Fruit fly (Drosophila melanogaster) whole organism, embryonic: ENCODE data around the gene Nph.

Experiments
- B-H2 ChIP-seq: fragments of 200-800 bp; sonication (Bioruptor generic); optimal IDR thresholded peaks from 2 replicates; lab custom pipeline; 2018; ENCODE audit warnings: missing biosample characterization, mild to moderate bottlenecking, missing genetic modification characterization
- Bgb ChIP-seq: fragments of 200-800 bp; sonication (Bioruptor generic); IDR thresholded peaks from 2 replicates; pipeline ENCODE4 v1.3.6; 2022; ENCODE audit warnings: missing biosample characterization, missing genetic modification characterization; ENCODE audit not compliant: partially characterized antibody
- CG13123 ChIP-seq: fragments of 200-800 bp; sonication (Bioruptor generic); optimal IDR thresholded peaks from 2 replicates; lab custom pipeline; 2016; ENCODE audit warnings: missing biosample characterization, missing genetic modification characterization
- CG13624 ChIP-seq: fragments of 200-800 bp; sonication (Bioruptor generic); optimal IDR thresholded peaks from 2 replicates; lab custom pipeline; 2016; ENCODE audit warnings: missing biosample characterization, missing genetic modification characterization
- CG14014 ChIP-seq: fragments of 200-800 bp; sonication (Bioruptor generic); IDR thresholded peaks from 2 replicates; pipeline ENCODE4 v1.3.6; 2022; ENCODE audit warnings: missing biosample characterization, missing genetic modification characterization
- CG1603 ChIP-seq: fragments of 200-800 bp; sonication (Bioruptor generic); optimal IDR thresholded peaks from 2 replicates; lab custom pipeline; 2019; ENCODE audit warnings: missing biosample characterization, mild to moderate bottlenecking, missing genetic modification characterization, moderate library complexity
- CG2202 ChIP-seq: fragments of 200-800 bp; sonication (Bioruptor generic); optimal IDR thresholded peaks from 2 replicates; lab custom pipeline; 2018; ENCODE audit warnings: missing biosample characterization, mild to moderate bottlenecking, missing genetic modification characterization
- CG2712 ChIP-seq: fragments of 200-800 bp; optimal IDR thresholded peaks from 3 replicates; lab custom pipeline; 2019; ENCODE audit warnings: missing biosample characterization, mild to moderate bottlenecking, missing genetic modification characterization, moderate library complexity
- CG30431 ChIP-seq: fragments of 200-800 bp; sonication (Bioruptor generic); optimal IDR thresholded peaks from 2 replicates; lab custom pipeline; 2017; ENCODE audit warnings: missing biosample characterization, missing genetic modification characterization
- CG34224 ChIP-seq: fragments of 200-800 bp; sonication (Bioruptor generic); IDR thresholded peaks from 3 replicates; pipeline ENCODE4 v1.3.6; 2022; ENCODE audit warnings: missing biosample characterization, missing genetic modification characterization; ENCODE audit not compliant: partially characterized antibody
- CG34422 ChIP-seq: fragments of 200-800 bp; sonication (Bioruptor generic); IDR thresholded peaks from 3 replicates; pipeline ENCODE4 v1.3.6; 2022; ENCODE audit warnings: missing biosample characterization, missing genetic modification characterization
- CG3726 ChIP-seq: fragments of 200-800 bp; sonication (Bioruptor generic); IDR thresholded peaks from 3 replicates; pipeline ENCODE4, ENCODE4 v1.3.6; 2022; ENCODE audit warnings: missing biosample characterization, missing genetic modification characterization
- CG4617 ChIP-seq: fragments of 200-800 bp; sonication (Bioruptor generic); optimal IDR thresholded peaks from 3 replicates; lab custom pipeline; 2016; ENCODE audit warnings: missing biosample characterization, missing genetic modification characterization, borderline replicate concordance
- CG4730 ChIP-seq: fragments of 200-800 bp; sonication (Bioruptor generic); IDR thresholded peaks from 2 replicates; pipeline ENCODE4 v1.3.6; 2022; ENCODE audit warnings: missing biosample characterization, missing genetic modification characterization
- CG6683 ChIP-seq: fragments of 200-800 bp; sonication (Bioruptor generic); optimal IDR thresholded peaks from 2 replicates; lab custom pipeline; 2017; ENCODE audit warnings: missing biosample characterization, mild to moderate bottlenecking, missing genetic modification characterization, missing genetic modification reagents
- CG6689 ChIP-seq: fragments of 200-800 bp; sonication (Bioruptor generic); IDR thresholded peaks from 2 replicates; pipeline ENCODE4 v1.3.6; 2022; ENCODE audit warnings: missing biosample characterization, missing genetic modification characterization
- CG7963 ChIP-seq: fragments of 200-800 bp; sonication (Bioruptor generic); IDR thresholded peaks from 3 replicates; pipeline ENCODE4 v1.3.6; 2022; ENCODE audit warnings: missing biosample characterization, missing genetic modification characterization; ENCODE audit not compliant: partially characterized antibody
- CG9797 ChIP-seq: fragments of 200-800 bp; sonication (Bioruptor generic); optimal IDR thresholded peaks from 3 replicates; lab custom pipeline; 2018; ENCODE audit warnings: missing biosample characterization, mild to moderate bottlenecking, missing genetic modification characterization
- CrebB ChIP-seq: fragments of 200-800 bp; sonication (Bioruptor generic); optimal IDR thresholded peaks from 3 replicates; lab custom pipeline; 2018; ENCODE audit warnings: missing biosample characterization, mild to moderate bottlenecking, missing genetic modification characterization
- Dip2 ChIP-seq: fragments of 200-800 bp; sonication (Bioruptor generic); IDR thresholded peaks from 2 replicates; pipeline ENCODE4 v1.3.6; 2022; ENCODE audit warnings: missing biosample characterization, missing genetic modification characterization
- E2f2 ChIP-seq: fragments of 200-800 bp; sonication (Bioruptor generic); IDR thresholded peaks from 2 replicates; pipeline ENCODE4 v1.3.6; 2022; ENCODE audit warnings: missing biosample characterization, missing genetic modification characterization
- Eip74EF ChIP-seq, 2 experiments: fragments of 200-800 bp in 1 of 2; fragments of >200 bp in 1 of 2; sonication (Bioruptor generic) in 1 of 2; optimal IDR thresholded peaks; 2 replicates each; lab custom pipeline; 2017 to 2019; ENCODE audit warnings: missing biosample characterization in 2 of 2, missing genetic modification characterization in 2 of 2, mild to moderate bottlenecking in 1 of 2, moderate library complexity in 1 of 2
- Fer2 ChIP-seq: fragments of 200-800 bp; sonication (Bioruptor generic); optimal IDR thresholded peaks from 2 replicates; lab custom pipeline; 2018; ENCODE audit warnings: missing biosample characterization, mild to moderate bottlenecking, missing genetic modification characterization, moderate library complexity
- HLH4C ChIP-seq: fragments of 200-800 bp; sonication (Bioruptor generic); IDR thresholded peaks from 3 replicates; pipeline ENCODE4 v1.3.6; 2022; ENCODE audit warnings: missing biosample characterization, missing genetic modification characterization; ENCODE audit not compliant: partially characterized antibody
- MESR4 ChIP-seq: fragments of 200-800 bp; sonication (Bioruptor generic); optimal IDR thresholded peaks from 2 replicates; lab custom pipeline; 2018; ENCODE audit warnings: missing biosample characterization, mild to moderate bottlenecking, missing genetic modification characterization, moderate library complexity
- MTF-1 ChIP-seq: fragments of 200-800 bp; sonication (Bioruptor generic); optimal IDR thresholded peaks from 2 replicates; lab custom pipeline; 2018; ENCODE audit warnings: missing biosample characterization, mild to moderate bottlenecking, missing genetic modification characterization, borderline replicate concordance
- Max ChIP-seq: fragments of 200-800 bp; sonication (Bioruptor generic); optimal IDR thresholded peaks from 2 replicates; lab custom pipeline; 2016; ENCODE audit warnings: missing biosample characterization, mild to moderate bottlenecking, missing genetic modification characterization
- Meics ChIP-seq: fragments of 200-800 bp; sonication (Bioruptor generic); optimal IDR thresholded peaks from 2 replicates; lab custom pipeline; 2017; ENCODE audit warnings: missing biosample characterization, mild to moderate bottlenecking, missing genetic modification characterization
- Sry-δ ChIP-seq: fragments of 200-800 bp; sonication (Bioruptor generic); optimal IDR thresholded peaks from 2 replicates; lab custom pipeline; 2016; ENCODE audit warnings: missing biosample characterization, missing genetic modification characterization
- TFAM ChIP-seq: fragments of 200-800 bp; sonication (Bioruptor generic); optimal IDR thresholded peaks from 2 replicates; lab custom pipeline; 2017; ENCODE audit warnings: missing biosample characterization, missing genetic modification characterization, inconsistent platforms
- Xrp1 ChIP-seq: fragments of 200-800 bp; sonication (Bioruptor generic); IDR thresholded peaks from 2 replicates; pipeline ENCODE4 v1.3.6; 2022; ENCODE audit warnings: missing biosample characterization, missing genetic modification characterization
- br ChIP-seq: fragments of >200 bp; optimal IDR thresholded peaks from 2 replicates; lab custom pipeline; 2017
- cas ChIP-seq: fragments of 200-800 bp; sonication (Bioruptor generic); IDR thresholded peaks from 2 replicates; pipeline ENCODE4 v1.3.6; 2022; ENCODE audit warnings: missing biosample characterization, missing genetic modification characterization
- chif ChIP-seq, 2 experiments: fragments of 200-800 bp; sonication (Bioruptor generic); optimal IDR thresholded peaks; 3 replicates each; lab custom pipeline; 2016; ENCODE audit warnings: missing biosample characterization in 2 of 2, missing genetic modification characterization in 2 of 2
- chinmo ChIP-seq: fragments of 200-800 bp; sonication (Bioruptor generic); IDR thresholded peaks from 4 replicates; pipeline ENCODE4 v1.3.6; 2022; ENCODE audit warnings: missing biosample characterization, missing genetic modification characterization; ENCODE audit not compliant: partially characterized antibody
- crp ChIP-seq, 2 experiments: fragments of 200-800 bp; sonication (Bioruptor generic); optimal IDR thresholded peaks; 2 replicates in 1 of 2; 3 replicates in 1 of 2; lab custom pipeline; 2017; ENCODE audit warnings: missing biosample characterization in 2 of 2, missing genetic modification characterization in 2 of 2, mild to moderate bottlenecking in 1 of 2, moderate library complexity in 1 of 2
- gfzf ChIP-seq: fragments of 200-800 bp; sonication (Bioruptor generic); optimal IDR thresholded peaks from 2 replicates; lab custom pipeline; 2016; ENCODE audit warnings: missing biosample characterization, mild to moderate bottlenecking, missing genetic modification characterization, moderate library complexity
- gsb ChIP-seq: fragments of 200-800 bp; sonication (Bioruptor generic); IDR thresholded peaks from 2 replicates; pipeline ENCODE4 v1.3.6; 2022; ENCODE audit warnings: missing biosample characterization, missing genetic modification characterization
- hb ChIP-seq: fragments of 200-800 bp; sonication (Bioruptor generic); IDR thresholded peaks from 3 replicates; pipeline ENCODE4 v1.3.6; 2022; ENCODE audit warnings: missing biosample characterization, missing genetic modification characterization; ENCODE audit not compliant: partially characterized antibody
- knrl ChIP-seq: fragments of 200-800 bp; sonication (Bioruptor generic); IDR thresholded peaks from 3 replicates; pipeline ENCODE4 v1.3.6; 2022; ENCODE audit warnings: missing biosample characterization, missing genetic modification characterization; ENCODE audit not compliant: partially characterized antibody
- phol ChIP-seq: fragments of 200-800 bp; sonication (Bioruptor generic); optimal IDR thresholded peaks from 3 replicates; lab custom pipeline; 2018; ENCODE audit warnings: missing biosample characterization, mild to moderate bottlenecking, missing genetic modification characterization, moderate library complexity
- row ChIP-seq: fragments of 200-800 bp; sonication (Bioruptor generic); IDR thresholded peaks from 3 replicates; pipeline ENCODE4 v1.3.6; 2022; ENCODE audit warnings: missing biosample characterization, missing genetic modification characterization
- tna ChIP-seq: fragments of 200-800 bp; sonication (Bioruptor generic); IDR thresholded peaks from 2 replicates; pipeline ENCODE4 v1.3.6; 2022; ENCODE audit warnings: missing biosample characterization, missing genetic modification characterization; ENCODE audit not compliant: partially characterized antibody
- zen2 ChIP-seq: fragments of 200-800 bp; sonication (Bioruptor generic); IDR thresholded peaks from 3 replicates; pipeline ENCODE4 v1.3.6; 2022; ENCODE audit warnings: missing biosample characterization, missing genetic modification characterization; ENCODE audit not compliant: partially characterized antibody

Gene Nph

DNA sequence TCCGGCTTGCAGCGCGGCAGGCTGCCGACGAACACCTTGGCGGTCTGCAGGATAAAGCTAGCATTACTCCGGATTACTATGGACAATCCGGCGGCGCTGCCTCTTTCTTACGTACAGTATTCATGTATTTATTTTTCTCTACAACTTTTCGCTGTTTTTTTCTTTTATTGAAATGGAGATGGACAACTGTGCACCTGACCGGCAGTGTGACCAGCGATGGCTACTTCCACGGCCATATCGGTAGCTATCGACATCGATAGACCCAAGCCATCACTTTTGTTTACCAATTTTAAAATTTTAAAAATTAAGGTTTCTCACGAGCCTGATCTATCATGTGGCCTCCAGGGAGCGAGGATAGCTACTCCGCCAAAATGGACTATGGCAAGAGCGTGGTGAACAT is 9.6 kb downstream of the Nph start, which contains the start of the genes CG7903 and Sas-6 (continued):
- TF ChIP-seq Max (GFP tag; lab: Kevin White, UChicago) (no peak), CG7963 (GFP tag; lab: Robert Waterston, UW) (peak; percentile 71; the same call in 2 of the 3 replicates), crp (GFP tag; optimal IDR thresholded peaks at IDR 0.05; lab: Kevin White, UChicago) (peak in 1 of 2 experiments; percentile 2), hb (GFP tag; lab: Robert Waterston, UW) (peak; percentile 70; the same call in 1 of the 3 replicates), B-H2 (GFP tag; lab: Kevin White, UChicago) (no peak), tna (GFP tag; lab: Robert Waterston, UW) (peak; percentile 43; the same call in 1 of the 2 replicates), CG2202 (tag; lab: Kevin White, UChicago) (no peak), Eip74EF (GFP tag; optimal IDR thresholded peaks at IDR 0.05; lab: Kevin White, UChicago) (no peak), TFAM (GFP tag; lab: Kevin White, UChicago) (no peak), CG6689 (GFP tag; lab: Robert Waterston, UW) (no peak), MTF-1 (GFP tag; lab: Kevin White, UChicago) (no peak), gsb (no peak), br (no peak), Dip2 (GFP tag; lab: Robert Waterston, UW) (no peak), chinmo (GFP tag; lab: Robert Waterston, UW) (peak; percentile 65; the same call in 1 of the 4 replicates), Xrp1 (GFP tag; lab: Robert Waterston, UW) (no peak), CG13123 (GFP tag; lab: Kevin White, UChicago) (no peak), row (GFP tag; lab: Robert Waterston, UW) (peak; percentile 32; the same call in 1 of the 3 replicates), CG30431 (GFP tag; lab: Kevin White, UChicago) (no peak), phol (tag; lab: Kevin White, UChicago) (peak; percentile 63), Meics (GFP tag; lab: Kevin White, UChicago) (peak; percentile 92), CG34224 (GFP tag; lab: Robert Waterston, UW) (peak; percentile 76), CG2712 (no peak), Sry-δ (GFP tag; lab: Kevin White, UChicago) (peak; percentile 94), CG14014 (GFP tag; lab: Robert Waterston, UW) (no peak), knrl (GFP tag; lab: Robert Waterston, UW) (peak; percentile 67), CG4617 (peak; percentile 81), CG4730 (GFP tag; lab: Robert Waterston, UW) (no peak), E2f2 (GFP tag; lab: Robert Waterston, UW) (peak; percentile 79), CG13624 (no peak), Fer2 (tag; lab: Kevin White, UChicago) (no peak), CG6683 (GFP tag; lab: Kevin White, UChicago) (no peak), HLH4C (GFP tag; lab: Robert Waterston, UW) (peak; percentile 72), gfzf (peak; percentile 67), zen2 (GFP tag; lab: Robert Waterston, UW) (peak; percentile 48; the same call in 1 of the 3 replicates), Bgb (GFP tag; lab: Robert Waterston, UW) (peak; percentile 85), chif (GFP tag; optimal IDR thresholded peaks at IDR 0.05; lab: Kevin White, UChicago) (no peak), CG1603 (peak; percentile 31), MESR4 (GFP tag; lab: Kevin White, UChicago) (peak; percentile 71), cas (GFP tag; lab: Robert Waterston, UW) (no peak), CrebB (tag; lab: Kevin White, UChicago) (no peak), CG34422 (GFP tag; lab: Robert Waterston, UW) (0 out of 3 replicates have a peak, but pooled peaks have one; percentile 40), CG3726 (GFP tag; lab: Robert Waterston, UW) (no peak), CG9797 (peak; percentile 81)
